Worm (Caenorhabditis elegans): Measurements from ENCODE around the gene srbc-22.

ce11 chrV:2191122-2191521 is 34.2 kb downstream of the srbc-22 start, which contains the start of gene srbc-42:
- TF ChIP-seq lin-39 (tag; optimal IDR thresholded peaks at IDR 0.05) (no peak), ztf-11 (tag; optimal IDR thresholded peaks at IDR 0.05) (no peak), ceh-28 (tag; optimal IDR thresholded peaks at IDR 0.05) (no peak), unc-130 (GFP tag; optimal IDR thresholded peaks at IDR 0.05) (no peak), ceh-62 (tag; optimal IDR thresholded peaks at IDR 0.05) (no peak)

Measured in whole organism, L4 larva.